Fruit fly (Drosophila melanogaster) whole organism, pupa: Measurements from ENCODE around the gene Klp3A.

Experiments used
- CG10348 ChIP-seq: fragments of 200-800 bp; sonication (Bioruptor generic); IDR thresholded peaks from 2 replicates; pipeline ENCODE4 v1.3.6; 2022; ENCODE audit warnings: missing biosample characterization, missing genetic modification characterization
- CG12605 ChIP-seq: fragments of 200-800 bp; sonication (Bioruptor generic); IDR thresholded peaks from 2 replicates; pipeline ENCODE4 v1.3.6; 2022; ENCODE audit warnings: missing biosample characterization, missing genetic modification characterization
- CG13204 ChIP-seq: fragments of 200-800 bp; sonication (Bioruptor generic); optimal IDR thresholded peaks from 2 replicates; lab custom pipeline; 2018; ENCODE audit warnings: missing biosample characterization, mild to moderate bottlenecking, missing genetic modification characterization, moderate library complexity
- CG14655 ChIP-seq: fragments of 200-800 bp; sonication (Bioruptor generic); optimal IDR thresholded peaks from 3 replicates; lab custom pipeline; 2017; ENCODE audit warnings: mild to moderate bottlenecking, missing biosample characterization, missing genetic modification reagents, missing genetic modification characterization
- CG15710 ChIP-seq: fragments of 200-800 bp; sonication (Bioruptor generic); optimal IDR thresholded peaks from 2 replicates; lab custom pipeline; 2018; ENCODE audit warnings: missing biosample characterization, mild to moderate bottlenecking, missing genetic modification characterization, moderate library complexity
- CG17806 ChIP-seq: fragments of 200-800 bp; sonication (Bioruptor generic); optimal IDR thresholded peaks from 2 replicates; lab custom pipeline; 2018; ENCODE audit warnings: missing biosample characterization, mild to moderate bottlenecking, missing genetic modification characterization, moderate library complexity
- CG32121 ChIP-seq: fragments of 200-800 bp; sonication (Bioruptor generic); IDR thresholded peaks from 2 replicates; pipeline ENCODE4 v1.3.6; 2022; ENCODE audit warnings: missing biosample characterization, missing genetic modification characterization
- CG34367 ChIP-seq: fragments of 200-800 bp; sonication (Bioruptor generic); optimal IDR thresholded peaks from 2 replicates; lab custom pipeline; 2018; ENCODE audit warnings: missing biosample characterization, mild to moderate bottlenecking, missing genetic modification characterization
- CG4496 ChIP-seq: fragments of 200-800 bp; sonication (Bioruptor generic); IDR thresholded peaks from 3 replicates; pipeline ENCODE4 v1.3.6; 2022; ENCODE audit warnings: missing biosample characterization, missing genetic modification characterization
- CG8159 ChIP-seq: fragments of 200-800 bp; sonication (Bioruptor generic); optimal IDR thresholded peaks from 3 replicates; lab custom pipeline; 2018; ENCODE audit warnings: missing biosample characterization, mild to moderate bottlenecking, missing genetic modification characterization, moderate library complexity
- CG8301 ChIP-seq: fragments of 200-800 bp; sonication (Bioruptor generic); optimal IDR thresholded peaks from 2 replicates; lab custom pipeline; 2018; ENCODE audit warnings: missing biosample characterization, mild to moderate bottlenecking, missing genetic modification characterization
- CG9948 ChIP-seq: fragments of 200-800 bp; sonication (Bioruptor generic); optimal IDR thresholded peaks from 2 replicates; lab custom pipeline; 2018; ENCODE audit warnings: missing biosample characterization, mild to moderate bottlenecking, missing genetic modification characterization, moderate library complexity
- D1 ChIP-seq: fragments of 200-800 bp; sonication (Bioruptor generic); optimal IDR thresholded peaks from 2 replicates; lab custom pipeline; 2018; ENCODE audit warnings: missing biosample characterization, mild to moderate bottlenecking, missing genetic modification characterization, moderate library complexity
- EcR ChIP-seq: fragments of 200-800 bp; sonication (Bioruptor generic); optimal IDR thresholded peaks from 3 replicates; lab custom pipeline; 2019; ENCODE audit warnings: missing biosample characterization, missing genetic modification characterization, mild to moderate bottlenecking, moderate library complexity, missing genetic modification reagents
- Ets98B ChIP-seq: fragments of 200-800 bp; sonication (Bioruptor generic); IDR thresholded peaks from 2 replicates; pipeline ENCODE4 v1.3.6; 2022; ENCODE audit warnings: missing biosample characterization, missing genetic modification characterization
- Pif1A ChIP-seq: fragments of 200-800 bp; sonication (Bioruptor generic); optimal IDR thresholded peaks from 3 replicates; lab custom pipeline; 2016; ENCODE audit warnings: missing biosample characterization, missing genetic modification characterization
- Pif1B ChIP-seq: fragments of 200-800 bp; sonication (Bioruptor generic); optimal IDR thresholded peaks from 3 replicates; lab custom pipeline; 2016; ENCODE audit warnings: missing biosample characterization, missing genetic modification characterization
- Snoo ChIP-seq: fragments of 200-800 bp; sonication (Bioruptor generic); optimal IDR thresholded peaks from 3 replicates; lab custom pipeline; 2017; ENCODE audit warnings: missing biosample characterization, mild to moderate bottlenecking, missing genetic modification characterization, inconsistent platforms
- fd96Ca ChIP-seq: fragments of 200-800 bp; sonication (Bioruptor generic); IDR thresholded peaks from 3 replicates; pipeline ENCODE4 v1.3.6; 2022; ENCODE audit warnings: missing biosample characterization, missing genetic modification characterization
- gl ChIP-seq: fragments of 200-800 bp; sonication (Bioruptor generic); optimal IDR thresholded peaks from 2 replicates; lab custom pipeline; 2018; ENCODE audit warnings: missing biosample characterization, mild to moderate bottlenecking, missing genetic modification characterization
- rn ChIP-seq: fragments of 200-800 bp; sonication (Bioruptor generic); IDR thresholded peaks from 2 replicates; pipeline ENCODE4 v1.3.6; 2022; ENCODE audit warnings: missing biosample characterization, missing genetic modification characterization

Gene Klp3A

DNA sequence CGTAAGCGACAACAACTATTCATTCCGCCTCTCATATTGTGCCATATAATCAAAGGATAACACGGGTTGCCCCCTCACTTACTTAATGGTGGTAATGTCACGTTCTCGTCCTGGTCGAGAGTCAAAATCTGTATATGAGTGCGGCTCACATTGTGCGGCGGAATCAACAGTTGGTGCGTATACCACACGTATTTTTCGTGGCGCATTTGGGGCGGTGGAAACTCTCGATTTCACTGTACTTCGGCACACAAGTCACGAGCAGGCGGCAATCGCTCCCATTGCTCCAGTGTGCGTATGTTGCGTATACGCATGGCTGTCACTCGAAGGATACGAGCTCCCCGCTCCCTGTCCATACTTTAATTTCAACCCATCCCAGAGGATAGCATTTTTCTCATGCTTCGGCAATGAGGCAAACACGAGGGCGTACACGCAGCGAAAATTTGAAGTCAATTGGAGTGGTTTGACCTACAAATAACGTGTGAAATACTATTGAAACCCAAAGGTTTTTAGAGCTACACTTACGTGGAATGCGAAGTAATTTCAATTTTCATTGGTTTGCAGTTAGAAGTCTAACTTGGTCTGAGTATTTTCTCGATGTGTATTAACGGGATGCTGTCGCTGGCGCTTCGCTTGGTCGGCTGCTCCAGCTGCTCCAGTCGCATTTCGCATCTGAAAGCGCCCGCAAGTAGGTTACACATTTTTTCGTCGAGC lies 21.9 kb downstream of the Klp3A start:
- no peak for TF ChIP-seq CG10348 (GFP tag; lab: Robert Waterston, UW)
- TF ChIP-seq CG9948, result no peak
- no peak for TF ChIP-seq D1
- peak; percentile 21 for TF ChIP-seq CG8159 (tag; lab: Kevin White, UChicago)
- peak; percentile 26 for TF ChIP-seq CG8301 (tag; lab: Kevin White, UChicago)
- peak; percentile 43; the same call in 1 of the 2 replicates for TF ChIP-seq Ets98B
- no peak for TF ChIP-seq Pif1B (GFP tag; lab: Kevin White, UChicago)
- TF ChIP-seq CG4496 (GFP tag; lab: Robert Waterston, UW), result peak; percentile 71
- no peak for TF ChIP-seq Snoo (tag; lab: Kevin White, UChicago)
- TF ChIP-seq gl (tag; lab: Kevin White, UChicago), result no peak
- no peak for TF ChIP-seq EcR
- TF ChIP-seq rn, result no peak
- no peak for TF ChIP-seq CG13204 (GFP tag; lab: Kevin White, UChicago)
- TF ChIP-seq CG15710, result no peak
- TF ChIP-seq CG34367 (tag; lab: Kevin White, UChicago), result no peak
- TF ChIP-seq Pif1A (GFP tag; lab: Kevin White, UChicago), result peak; percentile 47
- TF ChIP-seq CG17806, result peak; percentile 14
- peak; percentile 67 for TF ChIP-seq fd96Ca (GFP tag; lab: Robert Waterston, UW)
- no peak for TF ChIP-seq CG14655
- TF ChIP-seq CG32121, result peak; percentile 76
- no peak for TF ChIP-seq CG12605 (GFP tag; lab: Robert Waterston, UW)

- TF ChIP-seq Pif1A (GFP tag; lab: Kevin White, UChicago) (no peak), fd96Ca (GFP tag; lab: Robert Waterston, UW) (no peak), CG13204 (GFP tag; lab: Kevin White, UChicago) (no peak), CG8301 (tag; lab: Kevin White, UChicago) (no peak), CG9948 (no peak), CG34367 (tag; lab: Kevin White, UChicago) (no peak), CG10348 (GFP tag; lab: Robert Waterston, UW) (no peak), Snoo (tag; lab: Kevin White, UChicago) (no peak), CG15710 (no peak), CG8159 (tag; lab: Kevin White, UChicago) (no peak), CG4496 (GFP tag; lab: Robert Waterston, UW) (no peak), Pif1B (GFP tag; lab: Kevin White, UChicago) (no peak), CG14655 (no peak), EcR (no peak)
Observed at dm6 chrX:2580319-2581008, 23.4 kb downstream of the Klp3A start, which contains the start of the genes Vha36-3 and AANATL7. Gene Vha36-3, minus strand, starts transcription at chrX:2580560. Gene AANATL7, plus strand, starts transcription at chrX:2580958.

DNA sequence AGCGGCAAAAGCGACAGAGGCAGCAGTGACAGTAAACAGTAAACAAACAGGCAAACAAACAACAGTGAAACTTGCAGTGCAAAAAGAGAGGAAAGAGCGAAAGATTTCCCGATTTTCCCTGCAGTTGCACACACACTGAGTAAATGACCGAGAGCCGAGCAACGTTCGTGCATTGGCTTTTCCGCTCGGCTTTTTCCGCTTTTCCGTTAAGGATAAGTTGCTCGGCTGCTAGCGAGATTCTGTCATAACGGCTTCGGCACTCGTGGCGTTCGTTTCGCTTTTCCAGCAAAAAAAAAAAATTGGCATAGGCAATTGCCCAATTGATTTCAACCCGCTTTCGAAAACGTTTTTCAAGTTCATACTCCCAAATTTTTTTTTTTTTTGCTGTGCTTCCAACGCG lies 50.0 kb downstream of the Klp3A start:
- no peak for TF ChIP-seq Pif1A (GFP tag; lab: Kevin White, UChicago)
- no peak for TF ChIP-seq CG4496 (GFP tag; lab: Robert Waterston, UW)
- TF ChIP-seq D1, result no peak
- TF ChIP-seq Ets98B, result no peak
- TF ChIP-seq fd96Ca (GFP tag; lab: Robert Waterston, UW), result no peak
- no peak for TF ChIP-seq CG34367 (tag; lab: Kevin White, UChicago)
- no peak for TF ChIP-seq rn
- no peak for TF ChIP-seq CG15710
- TF ChIP-seq CG10348 (GFP tag; lab: Robert Waterston, UW), result no peak
- no peak for TF ChIP-seq gl (tag; lab: Kevin White, UChicago)
- TF ChIP-seq CG32121, result no peak
- TF ChIP-seq Pif1B (GFP tag; lab: Kevin White, UChicago), result no peak
- TF ChIP-seq CG13204 (GFP tag; lab: Kevin White, UChicago), result no peak
- TF ChIP-seq CG12605 (GFP tag; lab: Robert Waterston, UW), result no peak
- no peak for TF ChIP-seq CG8159 (tag; lab: Kevin White, UChicago)
- no peak for TF ChIP-seq CG9948
- no peak for TF ChIP-seq CG8301 (tag; lab: Kevin White, UChicago)
- no peak for TF ChIP-seq Snoo (tag; lab: Kevin White, UChicago)
- no peak for TF ChIP-seq CG14655
- TF ChIP-seq EcR, result no peak

DNA sequence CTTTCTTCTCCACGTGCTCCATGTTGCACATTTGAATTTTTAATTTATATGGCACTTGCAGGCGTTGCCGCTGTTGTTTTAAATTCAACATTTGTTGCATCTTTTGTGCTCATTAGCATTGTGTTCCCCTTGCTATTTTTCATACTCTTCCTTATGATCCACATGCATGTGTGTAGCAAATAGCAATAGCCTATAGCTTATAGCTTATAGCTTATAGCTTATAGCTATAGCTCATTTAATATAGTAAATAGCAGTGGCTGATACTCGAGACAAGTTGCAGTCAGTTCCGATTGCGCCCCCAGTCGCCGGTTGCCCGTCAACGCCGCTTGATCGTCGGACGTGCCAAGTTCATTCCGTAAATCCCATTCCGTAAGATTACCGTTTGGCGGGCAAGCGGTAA lies 51.9 kb downstream of the Klp3A start, which contains the start of gene Pdfr:
Pdfr (plus strand) TSS at position 301 of the 400 bp plus-strand sequence.
- TF ChIP-seq gl (tag; lab: Kevin White, UChicago) (no peak), CG8159 (tag; lab: Kevin White, UChicago) (no peak), CG9948 (no peak), CG13204 (GFP tag; lab: Kevin White, UChicago) (no peak), CG8301 (tag; lab: Kevin White, UChicago) (no peak), Pif1A (GFP tag; lab: Kevin White, UChicago) (no peak), Ets98B (no peak), Snoo (tag; lab: Kevin White, UChicago) (no peak), CG34367 (tag; lab: Kevin White, UChicago) (no peak), D1 (no peak), rn (no peak), Pif1B (GFP tag; lab: Kevin White, UChicago) (no peak), CG32121 (no peak), EcR (no peak), CG17806 (no peak), CG10348 (GFP tag; lab: Robert Waterston, UW) (no peak)
